Worm (Caenorhabditis elegans) whole organism, late embryonic: ENCODE data around the gene dnj-19.

Source experiments
- ama-1 ChIP-seq: fragments of 150-350 bp; optimal IDR thresholded peaks from 2 replicates; lab custom pipeline; 2014
- pha-2 ChIP-seq: sonication (generic microtip); optimal IDR thresholded peaks from 2 replicates; lab custom pipeline; 2017; ENCODE audit warnings: mild to moderate bottlenecking, missing genetic modification characterization, missing compliant biosample characterization
- pha-4 ChIP-seq: fragments of 150-350 bp; optimal IDR thresholded peaks from 2 replicates; lab custom pipeline; 2018; ENCODE audit warnings: missing biosample characterization, missing genetic modification reagents, missing genetic modification characterization
- unc-86 ChIP-seq: sonication (generic microtip); optimal IDR thresholded peaks from 2 replicates; lab custom pipeline; 2016; ENCODE audit warnings: missing genetic modification characterization, missing compliant biosample characterization

ce11 chrV:5535774-5536173 lies 31.1 kb upstream of the dnj-19 start, which contains the start of gene C24G6.8:
- TF ChIP-seq ama-1, result no peak
- TF ChIP-seq unc-86 (tag; lab: Kevin White, UChicago), result no peak
- TF ChIP-seq pha-2, result no peak
- TF ChIP-seq pha-4 (tag; lab: Kevin White, UChicago), result no peak
